Worm (Caenorhabditis elegans): Measurements from ENCODE around the gene C44H9.4.

C44H9.4 gene

ce11 chrV:12881396-12881795, 45.9 kb downstream of the C44H9.4 start:
- TF ChIP-seq nhr-11 (tag; optimal IDR thresholded peaks at IDR 0.05) (no peak), nhr-129 (tag; optimal IDR thresholded peaks at IDR 0.05) (no peak), skn-1 (tag; optimal IDR thresholded peaks at IDR 0.05) (no peak), R02D3.7 (tag; optimal IDR thresholded peaks at IDR 0.05) (no peak), elt-3 (tag; optimal IDR thresholded peaks at IDR 0.05) (no peak), gmeb-1 (tag; optimal IDR thresholded peaks at IDR 0.05) (no peak), fos-1 (tag; optimal IDR thresholded peaks at IDR 0.05) (no peak), nhr-237 (tag; optimal IDR thresholded peaks at IDR 0.05) (no peak), egl-27 (tag; optimal IDR thresholded peaks at IDR 0.05) (no peak), lin-13 (GFP tag; optimal IDR thresholded peaks at IDR 0.05) (no peak), unc-39 (tag; optimal IDR thresholded peaks at IDR 0.05) (no peak), lsy-2 (tag; optimal IDR thresholded peaks at IDR 0.05) (no peak), dmd-4 (tag; optimal IDR thresholded peaks at IDR 0.05) (no peak)

ce11 chrV:12882370-12882769, 46.9 kb downstream of the C44H9.4 start:
- TF ChIP-seq ceh-16 (tag; optimal IDR thresholded peaks at IDR 0.05) (no peak), sem-4 (tag; optimal IDR thresholded peaks at IDR 0.05) (no peak), fos-1 (tag; optimal IDR thresholded peaks at IDR 0.05) (no peak), sma-3 (GFP tag; optimal IDR thresholded peaks at IDR 0.05) (no peak)

ce11 chrV:12885860-12886259, 50.4 kb downstream of the C44H9.4 start, which contains the start of gene glb-24:
TSS of gene glb-24 (minus strand) at chrV:12885960.
- TF ChIP-seq fos-1 (tag; optimal IDR thresholded peaks at IDR 0.05) (no peak), nhr-129 (tag; optimal IDR thresholded peaks at IDR 0.05) (no peak)
